Worm (Caenorhabditis elegans) whole organism, L4 larva: ENCODE measurements around the gene gmeb-2.

ENCODE experiments used
- F26F4.8 ChIP-seq: fragments of 200-800 bp; sonication (Bioruptor generic); conservative IDR thresholded peaks from 2 replicates; pipeline ENCODE4 v1.3.6; 2022; ENCODE audit warnings: missing genetic modification characterization, missing compliant biosample characterization
- F37D6.2 ChIP-seq: sonication (generic microtip); optimal IDR thresholded peaks from 2 replicates; lab custom pipeline; 2016; ENCODE audit warnings: mild to moderate bottlenecking, missing genetic modification characterization, missing compliant biosample characterization
- F44E2.7 ChIP-seq: fragments of 200-800 bp; sonication (Bioruptor generic); IDR thresholded peaks from 2 replicates; pipeline ENCODE4 v2.1.2; 2022; ENCODE audit warnings: missing genetic modification characterization, missing compliant biosample characterization
- R02D3.7 ChIP-seq: fragments of 150-350 bp; sonication (generic microtip); optimal IDR thresholded peaks from 3 replicates; lab custom pipeline; 2014; ENCODE audit warnings: missing biosample characterization, missing genetic modification characterization
- Y48G9A.11 ChIP-seq: fragments of 200-800 bp; sonication (Bioruptor generic); IDR thresholded peaks from 2 replicates; pipeline ENCODE4 v1.3.6; 2022; ENCODE audit warnings: missing genetic modification reagents, missing genetic modification characterization, missing compliant biosample characterization
- Y5F2A.4 ChIP-seq: fragments of 200-800 bp; sonication (Bioruptor generic); optimal IDR thresholded peaks from 2 replicates; lab custom pipeline; 2018; ENCODE audit warnings: mild to moderate bottlenecking, missing genetic modification characterization, missing compliant biosample characterization
- ZK546.5 ChIP-seq, 2 experiments: sonication (generic microtip); optimal IDR thresholded peaks; 2 replicates each; lab custom pipeline; 2017; ENCODE audit warnings: missing biosample characterization in 2 of 2, missing genetic modification characterization in 2 of 2
- aha-1 ChIP-seq: fragments of 150-350 bp; peaks from one replicate; lab custom pipeline; 2014; ENCODE audit warnings: missing biosample characterization, missing genetic modification characterization
- ceh-44 ChIP-seq: fragments of 200-800 bp; sonication (Bioruptor generic); IDR thresholded peaks from 2 replicates; pipeline ENCODE4 v1.3.6; 2022; ENCODE audit warnings: missing genetic modification reagents, missing genetic modification characterization, missing compliant biosample characterization
- ceh-62 ChIP-seq: sonication (generic microtip); optimal IDR thresholded peaks from 2 replicates; lab custom pipeline; 2017; ENCODE audit warnings: missing biosample characterization, missing genetic modification characterization
- ceh-82 ChIP-seq: sonication (generic microtip); optimal IDR thresholded peaks from 2 replicates; lab custom pipeline; 2017; ENCODE audit warnings: missing biosample characterization, missing genetic modification characterization
- cey-2 ChIP-seq: sonication (generic microtip); optimal IDR thresholded peaks from 3 replicates; lab custom pipeline; 2017; ENCODE audit warnings: missing genetic modification characterization, mild to moderate bottlenecking, missing compliant biosample characterization, antibody characterized with exemption, borderline replicate concordance; ENCODE audit not compliant: insufficient read depth
- daf-16 ChIP-seq, 3 experiments: sonication (generic microtip); optimal IDR thresholded peaks; 2 replicates each; lab custom pipeline; 2016 to 2017; ENCODE audit warnings: missing genetic modification characterization in 3 of 3, missing genetic modification reagents in 3 of 3, mild to moderate bottlenecking in 2 of 3, missing compliant biosample characterization in 2 of 3, missing biosample characterization in 1 of 3, moderate library complexity in 1 of 3
- daf-8 ChIP-seq: fragments of 200-800 bp; sonication (Bioruptor generic); IDR thresholded peaks from 2 replicates; pipeline ENCODE4 v1.3.6; 2022; ENCODE audit warnings: missing genetic modification characterization, missing compliant biosample characterization
- dmd-6 ChIP-seq: fragments of 200-800 bp; sonication (Bioruptor generic); IDR thresholded peaks from 2 replicates; pipeline ENCODE4 v1.3.6; 2022; ENCODE audit warnings: missing genetic modification reagents, missing genetic modification characterization, missing compliant biosample characterization
- dmd-9 ChIP-seq: fragments of 200-800 bp; sonication (Bioruptor generic); IDR thresholded peaks from 2 replicates; pipeline ENCODE4 v1.3.6; 2022; ENCODE audit warnings: missing genetic modification reagents, missing genetic modification characterization, missing compliant biosample characterization
- dpl-1 ChIP-seq: fragments of 150-350 bp; optimal IDR thresholded peaks from 2 replicates; lab custom pipeline; 2014; ENCODE audit warnings: missing biosample characterization, missing genetic modification reagents, missing genetic modification characterization
- dve-1 ChIP-seq: sonication (generic microtip); optimal IDR thresholded peaks from 2 replicates; lab custom pipeline; 2017; ENCODE audit warnings: antibody characterized with exemption, mild to moderate bottlenecking, missing genetic modification characterization, missing compliant biosample characterization; ENCODE audit not compliant: insufficient read depth
- egl-27 ChIP-seq: sonication (generic microtip); optimal IDR thresholded peaks from 3 replicates; lab custom pipeline; 2017; ENCODE audit warnings: missing biosample characterization, missing genetic modification reagents, missing genetic modification characterization
- hif-1 ChIP-seq, 2 experiments: sonication (generic microtip); optimal IDR thresholded peaks; 2 replicates each; lab custom pipeline; 2016 to 2017; ENCODE audit warnings: missing compliant biosample characterization in 2 of 2, missing genetic modification characterization in 2 of 2, missing genetic modification reagents in 2 of 2, missing genotype in 2 of 2, mild to moderate bottlenecking in 1 of 2
- hlh-11 ChIP-seq: fragments of 200-800 bp; sonication (Bioruptor generic); optimal IDR thresholded peaks from 2 replicates; lab custom pipeline; 2018; ENCODE audit warnings: mild to moderate bottlenecking, missing genetic modification characterization, missing compliant biosample characterization
- hmg-1.1 ChIP-seq: fragments of 200-800 bp; sonication (Bioruptor generic); IDR thresholded peaks from 2 replicates; pipeline ENCODE4 v1.3.6; 2022; ENCODE audit warnings: missing genetic modification reagents, missing genetic modification characterization, missing compliant biosample characterization
- lin-38 ChIP-seq: fragments of 200-800 bp; sonication (Bioruptor generic); IDR thresholded peaks from 2 replicates; pipeline ENCODE4 v1.3.6; 2022; ENCODE audit warnings: missing genetic modification reagents, missing genetic modification characterization, missing compliant biosample characterization
- lin-39 ChIP-seq: fragments of 150-350 bp; optimal IDR thresholded peaks from 2 replicates; lab custom pipeline; 2014; ENCODE audit warnings: missing biosample characterization, missing genetic modification reagents, missing genetic modification characterization
- mdl-1 ChIP-seq, 2 experiments: fragments of 150-350 bp in 1 of 2; sonication (generic microtip) in 1 of 2; optimal IDR thresholded peaks; 2 replicates each; lab custom pipeline; 2014 to 2017; ENCODE audit warnings: missing biosample characterization in 2 of 2, missing genetic modification characterization in 2 of 2
- mep-1 ChIP-seq: fragments of 150-350 bp; sonication (generic microtip); optimal IDR thresholded peaks from 3 replicates; lab custom pipeline; 2014; ENCODE audit warnings: missing biosample characterization, missing genetic modification characterization
- mes-2 ChIP-seq: sonication (generic microtip); optimal IDR thresholded peaks from 2 replicates; lab custom pipeline; 2016; ENCODE audit warnings: missing genotype, mild to moderate bottlenecking, missing genetic modification characterization, missing compliant biosample characterization; ENCODE audit not compliant: poor library complexity, severe bottlenecking
- mxl-3 ChIP-seq: fragments of 200-800 bp; sonication (Bioruptor generic); optimal IDR thresholded peaks from 2 replicates; lab custom pipeline; 2018; ENCODE audit warnings: mild to moderate bottlenecking, missing genetic modification characterization, missing compliant biosample characterization
- nhr-10 ChIP-seq: fragments of 150-350 bp; optimal IDR thresholded peaks from 2 replicates; lab custom pipeline; 2014; ENCODE audit warnings: missing biosample characterization, missing genetic modification characterization
- nhr-102 ChIP-seq: sonication (generic microtip); optimal IDR thresholded peaks from 2 replicates; lab custom pipeline; 2016; ENCODE audit warnings: mild to moderate bottlenecking, missing genetic modification characterization, moderate library complexity, missing compliant biosample characterization
- nhr-11 ChIP-seq: fragments of 150-350 bp; optimal IDR thresholded peaks from 2 replicates; lab custom pipeline; 2014; ENCODE audit warnings: missing biosample characterization, missing genetic modification characterization
- nhr-111 ChIP-seq: fragments of 200-800 bp; sonication (Bioruptor generic); optimal IDR thresholded peaks from 2 replicates; lab custom pipeline; 2018; ENCODE audit warnings: mild to moderate bottlenecking, missing genetic modification characterization, missing compliant biosample characterization
- nhr-6 ChIP-seq: fragments of 150-350 bp; optimal IDR thresholded peaks from 2 replicates; lab custom pipeline; 2014; ENCODE audit warnings: missing biosample characterization, missing genetic modification characterization
- nhr-77 ChIP-seq: fragments of 150-350 bp; optimal IDR thresholded peaks from 2 replicates; lab custom pipeline; 2014; ENCODE audit warnings: missing biosample characterization, missing genetic modification characterization
- pqm-1 ChIP-seq: sonication (generic microtip); optimal IDR thresholded peaks from 2 replicates; lab custom pipeline; 2017; ENCODE audit warnings: missing biosample characterization, missing genetic modification characterization
- rbr-2 ChIP-seq: sonication (generic microtip); optimal IDR thresholded peaks from 2 replicates; lab custom pipeline; 2016; ENCODE audit warnings: missing genotype, missing genetic modification characterization, missing compliant biosample characterization
- sdz-12 ChIP-seq: fragments of 200-800 bp; sonication (Bioruptor generic); optimal IDR thresholded peaks from 2 replicates; lab custom pipeline; 2018; ENCODE audit warnings: mild to moderate bottlenecking, missing genetic modification characterization, missing compliant biosample characterization
- set-16 ChIP-seq: fragments of 200-800 bp; sonication (Bioruptor generic); IDR thresholded peaks from 2 replicates; pipeline ENCODE4 v1.3.6; 2022; ENCODE audit warnings: missing genetic modification reagents, missing genetic modification characterization, missing compliant biosample characterization
- spr-1 ChIP-seq: sonication (generic microtip); optimal IDR thresholded peaks from 2 replicates; lab custom pipeline; 2016; ENCODE audit warnings: mild to moderate bottlenecking, missing genetic modification characterization, missing compliant biosample characterization
- unc-62 ChIP-seq, 3 experiments: fragments of 150-350 bp in 1 of 3; sonication (generic microtip); optimal IDR thresholded peaks in 2 of 3; peaks in 1 of 3; 1 replicate in 1 of 3; 2 replicates in 2 of 3; lab custom pipeline; 2014 to 2017; ENCODE audit warnings: missing biosample characterization in 3 of 3, missing genetic modification characterization in 3 of 3, missing genetic modification reagents in 3 of 3, missing genotype in 1 of 3
- ztf-11 ChIP-seq: fragments of 150-350 bp; optimal IDR thresholded peaks from 2 replicates; lab custom pipeline; 2014; ENCODE audit warnings: missing biosample characterization, missing genetic modification characterization

gmeb-2 gene

ce11 chrX:15849397-15849935 is 29.4 kb upstream of the gmeb-2 start, which contains the start of gene acl-1 (continued):
- TF ChIP-seq lin-39 (no peak), aha-1 (tag; lab: Kevin White, UChicago) (peak; percentile 92)

ce11 chrX:15851013-15851412 is 27.9 kb upstream of the gmeb-2 start:
- TF ChIP-seq mxl-3 (no peak), set-16 (GFP tag; lab: Robert Waterston, UW) (peak; percentile 51)

ce11 chrX:15856853-15857252 is 22.0 kb upstream of the gmeb-2 start, which contains the start of gene F53H4.2:
F53H4.2 (plus strand) TSS chrX:15857153.
- TF ChIP-seq unc-62 (GFP tag; optimal IDR thresholded peaks at IDR 0.05 in 1 of 2; lab: Kevin White, UChicago): peak in 1 of 2 experiments; percentile 55
- no peak for TF ChIP-seq unc-62 (tag; optimal IDR thresholded peaks at IDR 0.05; lab: Kevin White, UChicago)
- TF ChIP-seq mep-1 (tag; lab: Kevin White, UChicago): no peak

ce11 chrX:15860556-15861008 is 18.3 kb upstream of the gmeb-2 start, which contains the start of gene F53H4.6:
F53H4.6 (minus strand) TSS chrX:15860606.
- TF ChIP-seq F44E2.7 (no peak), hmg-1.1 (peak; percentile 69), Y5F2A.4 (GFP tag; lab: Kevin White, UChicago) (no peak), dmd-9 (GFP tag; lab: Robert Waterston, UW) (0 out of 2 replicates have a peak, but pooled peaks have one; percentile 39), F26F4.8 (no peak), rbr-2 (tag; lab: Kevin White, UChicago) (peak; percentile 25), mdl-1 (tag; optimal IDR thresholded peaks at IDR 0.05; lab: Kevin White, UChicago) (peak in 1 of 2 experiments; percentile 30), dve-1 (peak; percentile 3), mep-1 (tag; lab: Kevin White, UChicago) (no peak), nhr-10 (tag; lab: Kevin White, UChicago) (no peak), F37D6.2 (peak; percentile 19), nhr-111 (no peak), dpl-1 (GFP tag; lab: Kevin White, UChicago) (peak; percentile 27), dmd-6 (GFP tag; lab: Robert Waterston, UW) (0 out of 2 replicates have a peak, but pooled peaks have one; percentile 24), lin-38 (GFP tag; lab: Robert Waterston, UW) (peak; percentile 85), hlh-11 (tag; lab: Kevin White, UChicago) (peak; percentile 25), R02D3.7 (no peak), ZK546.5 (tag; optimal IDR thresholded peaks at IDR 0.05; lab: Kevin White, UChicago) (no peak), Y48G9A.11 (no peak), sdz-12 (GFP tag; lab: Kevin White, UChicago) (no peak), nhr-11 (tag; lab: Kevin White, UChicago) (peak; percentile 16), mes-2 (tag; lab: Kevin White, UChicago) (peak; percentile 50), ceh-44 (no peak)

ce11 chrX:15865868-15866555 is 12.9 kb upstream of the gmeb-2 start, which contains the start of the genes csb-1 and F53H4.4:
csb-1 (minus strand) TSS chrX:15865918.
F53H4.4 (plus strand) TSS chrX:15866387.
- TF ChIP-seq aha-1 (tag; lab: Kevin White, UChicago): peak; percentile 89
- no peak for TF ChIP-seq daf-8 (GFP tag; lab: Robert Waterston, UW)
- no peak for TF ChIP-seq ztf-11 (tag; lab: Kevin White, UChicago)
- TF ChIP-seq spr-1 (tag; lab: Kevin White, UChicago): peak; percentile 10
- peak in 1 of 2 experiments; percentile 79 for TF ChIP-seq hif-1 (tag; optimal IDR thresholded peaks at IDR 0.05; lab: Kevin White, UChicago)
- peak; percentile 50 for TF ChIP-seq pqm-1
- TF ChIP-seq nhr-102: peak; percentile 37
- TF ChIP-seq egl-27: no peak
- no peak for TF ChIP-seq ceh-82 (tag; lab: Kevin White, UChicago)
- no peak for TF ChIP-seq ceh-62
- TF ChIP-seq nhr-77 (tag; lab: Kevin White, UChicago): peak; percentile 85
- TF ChIP-seq mes-2 (tag; lab: Kevin White, UChicago): peak; percentile 91
- TF ChIP-seq daf-16 (GFP tag; optimal IDR thresholded peaks at IDR 0.05; lab: Kevin White, UChicago): no peak
- no peak for TF ChIP-seq daf-16 (tag; optimal IDR thresholded peaks at IDR 0.05; lab: Kevin White, UChicago)
- TF ChIP-seq nhr-6 (tag; lab: Kevin White, UChicago): peak; percentile 59
- no peak for TF ChIP-seq cey-2 (tag; lab: Kevin White, UChicago)
- TF ChIP-seq dmd-6 (GFP tag; lab: Robert Waterston, UW): peak; percentile 58; the same call in 1 of the 2 replicates
- peak; percentile 85 to 99 for TF ChIP-seq mdl-1 (tag; optimal IDR thresholded peaks at IDR 0.05; lab: Kevin White, UChicago)
- peak; percentile 91 for TF ChIP-seq mep-1 (tag; lab: Kevin White, UChicago)
- TF ChIP-seq dpl-1 (GFP tag; lab: Kevin White, UChicago): peak; percentile 71
